Worm (Caenorhabditis elegans): ENCODE data around the gene oac-14.

ce11 chrX:10189805-10190204 is 48.0 kb upstream of the oac-14 start:
- TF ChIP-seq tab-1 (GFP tag; IDR thresholded peaks at IDR 0.05) (no peak), ztf-29 (GFP tag; IDR thresholded peaks at IDR 0.05) (no peak)

All from whole organism, midembryonic.